Worm (Caenorhabditis elegans): ENCODE data around the gene bath-46.

DNA sequence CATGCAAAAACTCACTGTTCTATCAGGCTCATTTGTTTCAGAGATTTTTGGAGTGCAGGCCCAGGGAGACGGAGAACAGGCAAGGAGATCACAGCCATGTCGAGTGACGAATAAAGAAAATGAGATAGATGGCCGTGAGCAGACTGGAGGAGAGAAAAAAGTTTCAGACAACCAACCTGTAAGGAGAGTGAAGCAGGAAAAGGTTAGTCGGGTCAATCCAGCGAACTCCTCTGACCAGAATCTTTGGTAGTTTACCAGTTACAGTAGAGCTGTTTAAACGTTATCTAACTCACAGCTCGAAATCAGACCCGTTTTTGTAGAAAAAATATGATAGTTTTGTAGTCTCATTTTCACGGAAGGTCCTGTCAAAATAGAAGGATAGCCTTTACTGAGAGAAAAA lies 51.1 kb downstream of the bath-46 start, which contains the start of gene fbxb-21:
- no peak for TF ChIP-seq egl-18 (GFP tag; IDR thresholded peaks at IDR 0.05)
- no peak for TF ChIP-seq nhr-80 (tag; optimal IDR thresholded peaks at IDR 0.05)
- TF ChIP-seq sptf-2 (GFP tag; optimal IDR thresholded peaks at IDR 0.05) = no peak
- TF ChIP-seq rpc-1 (optimal IDR thresholded peaks at IDR 0.05) = no peak
- TF ChIP-seq rpc-1 (tag; optimal IDR thresholded peaks at IDR 0.05) = no peak
- no peak for TF ChIP-seq him-1 (tag; optimal IDR thresholded peaks at IDR 0.05)
- TF ChIP-seq pha-4 (tag; optimal IDR thresholded peaks at IDR 0.05) = no peak
- TF ChIP-seq unc-62 (GFP tag; optimal IDR thresholded peaks at IDR 0.05) = no peak
- no peak for TF ChIP-seq tbx-9 (tag; optimal IDR thresholded peaks at IDR 0.05; ENCODE audit: borderline replicate concordance)
- no peak for TF ChIP-seq madf-3 (GFP tag; IDR thresholded peaks at IDR 0.05)
- no peak for TF ChIP-seq hsf-1 (GFP tag; IDR thresholded peaks at IDR 0.05)
- TF ChIP-seq efl-1 (GFP tag; optimal IDR thresholded peaks at IDR 0.05) = no peak
